Worm (Caenorhabditis elegans): ENCODE data around the gene T24C4.2.

ce11 chrIII:880840-881239 lies 11.1 kb upstream of the T24C4.2 start:
- TF ChIP-seq mep-1 (tag; optimal IDR thresholded peaks at IDR 0.05) (no peak), dve-1 (tag; optimal IDR thresholded peaks at IDR 0.05; ENCODE audit: insufficient read depth) (no peak)
